Fruit fly (Drosophila melanogaster): ENCODE data around the gene CG17597.
A peak's percentile ranks its signal among the peaks of the same experiment; 100 is the strongest.

CG17597 gene

dm6 chr2L:18808754-18809329 lies 22.1 kb downstream of the CG17597 start (continued):
- TF ChIP-seq CG10543 (GFP tag; optimal IDR thresholded peaks at IDR 0.05) (no peak), prd (optimal IDR thresholded peaks at IDR 0.05) (no peak), prd (GFP tag; IDR thresholded peaks at IDR 0.05) (peak; percentile 87), Stat92E (GFP tag; optimal IDR thresholded peaks at IDR 0.05) (no peak), CG5245 (GFP tag; optimal IDR thresholded peaks at IDR 0.05) (no peak), Ssrp (tag; optimal IDR thresholded peaks at IDR 0.05) (peak; percentile 1), fru (optimal IDR thresholded peaks at IDR 0.05) (no peak), Ets65A (GFP tag) (peak; percentile 35), Sox102F (GFP tag; optimal IDR thresholded peaks at IDR 0.05) (peak; percentile 8), ci (GFP tag; IDR thresholded peaks at IDR 0.05) (peak; percentile 53; the same call in 1 of the 3 replicates), CG11695 (GFP tag; IDR thresholded peaks at IDR 0.05) (0 out of 3 replicates have a peak, but pooled peaks have one; percentile 16), CG18599 (GFP tag; optimal IDR thresholded peaks at IDR 0.05) (peak; percentile 26), CG4424 (GFP tag; optimal IDR thresholded peaks at IDR 0.05) (peak; percentile 26), onecut (GFP tag; IDR thresholded peaks at IDR 0.05) (no peak), ab (GFP tag; optimal IDR thresholded peaks at IDR 0.05) (no peak), PHDP (tag; optimal IDR thresholded peaks at IDR 0.05) (no peak), Med (GFP tag) (peak; percentile 52), pfk (GFP tag; optimal IDR thresholded peaks at IDR 0.05) (no peak), CTCF (GFP tag; optimal IDR thresholded peaks at IDR 0.05) (no peak), dysf (GFP tag; IDR thresholded peaks at IDR 0.05) (peak; percentile 24; the same call in 1 of the 3 replicates), Dek (tag; optimal IDR thresholded peaks at IDR 0.05) (no peak), dimm (GFP tag; IDR thresholded peaks at IDR 0.05) (no peak), p53 (GFP tag; optimal IDR thresholded peaks at IDR 0.05) (no peak), CG30403 (GFP tag; optimal IDR thresholded peaks at IDR 0.05) (peak; percentile 31), CG33213 (GFP tag; optimal IDR thresholded peaks at IDR 0.05) (no peak), HmgD (GFP tag; optimal IDR thresholded peaks at IDR 0.05) (no peak), CG2889 (GFP tag; IDR thresholded peaks at IDR 0.05) (peak; percentile 23; the same call in 1 of the 3 replicates), dmrt11E (tag; optimal IDR thresholded peaks at IDR 0.05) (peak; percentile 58), zf30C (GFP tag; optimal IDR thresholded peaks at IDR 0.05) (peak; percentile 40), ttk (GFP tag; IDR thresholded peaks at IDR 0.05) (no peak), gsb (GFP tag; IDR thresholded peaks at IDR 0.05) (no peak), CG4854 (GFP tag; optimal IDR thresholded peaks at IDR 0.05) (no peak), CG10267 (tag; optimal IDR thresholded peaks at IDR 0.05) (peak; percentile 20), CG18262 (tag; optimal IDR thresholded peaks at IDR 0.05) (peak; percentile 38), CG11247 (GFP tag; IDR thresholded peaks at IDR 0.05) (no peak), Sry-δ (GFP tag; optimal IDR thresholded peaks at IDR 0.05) (no peak), lilli (GFP tag; optimal IDR thresholded peaks at IDR 0.05) (peak; percentile 6), CG2129 (GFP tag; IDR thresholded peaks at IDR 0.05; ENCODE audit: partially characterized antibody) (no peak), grau (tag; optimal IDR thresholded peaks at IDR 0.05) (peak; percentile 23), Asciz (GFP tag; optimal IDR thresholded peaks at IDR 0.05) (no peak), CG14710 (tag; optimal IDR thresholded peaks at IDR 0.05) (peak; percentile 28), tap (tag; optimal IDR thresholded peaks at IDR 0.05) (peak; percentile 20), CG8290 (GFP tag; optimal IDR thresholded peaks at IDR 0.05) (no peak), CG8290 (tag; optimal IDR thresholded peaks at IDR 0.05) (no peak), NC2β (GFP tag; optimal IDR thresholded peaks at IDR 0.05) (no peak), rib (GFP tag; IDR thresholded peaks at IDR 0.05) (no peak), CG12071 (GFP tag; optimal IDR thresholded peaks at IDR 0.05) (no peak), CG3407 (GFP tag; optimal IDR thresholded peaks at IDR 0.05) (no peak), CG12219 (GFP tag; optimal IDR thresholded peaks at IDR 0.05) (no peak), inv (GFP tag; IDR thresholded peaks at IDR 0.05; ENCODE audit: partially characterized antibody) (no peak), CG7987 (GFP tag; optimal IDR thresholded peaks at IDR 0.05) (no peak), CG3847 (GFP tag; IDR thresholded peaks at IDR 0.05) (no peak)

Data from whole organism, embryonic.